Worm (Caenorhabditis elegans): Measurements from ENCODE around the gene F40F8.3.

The F40F8.3 gene

ce11 chrII:11103052-11103451, 26.0 kb upstream of the F40F8.3 start (continued):
- TF ChIP-seq fos-1 (tag; optimal IDR thresholded peaks at IDR 0.05) (peak; percentile 37), snpc-4 (tag; optimal IDR thresholded peaks at IDR 0.05) (peak; percentile 8), nhr-12 (tag; optimal IDR thresholded peaks at IDR 0.05) (no peak), ceh-82 (tag; optimal IDR thresholded peaks at IDR 0.05) (no peak), nhr-23 (tag; optimal IDR thresholded peaks at IDR 0.05) (no peak), ztf-1 (GFP tag; conservative IDR thresholded peaks at IDR 0.05) (no peak), sem-4 (tag; optimal IDR thresholded peaks at IDR 0.05) (no peak), nhr-6 (tag; optimal IDR thresholded peaks at IDR 0.05) (no peak), ztf-4 (tag; optimal IDR thresholded peaks at IDR 0.05) (no peak), nhr-10 (tag; optimal IDR thresholded peaks at IDR 0.05) (no peak)

DNA sequence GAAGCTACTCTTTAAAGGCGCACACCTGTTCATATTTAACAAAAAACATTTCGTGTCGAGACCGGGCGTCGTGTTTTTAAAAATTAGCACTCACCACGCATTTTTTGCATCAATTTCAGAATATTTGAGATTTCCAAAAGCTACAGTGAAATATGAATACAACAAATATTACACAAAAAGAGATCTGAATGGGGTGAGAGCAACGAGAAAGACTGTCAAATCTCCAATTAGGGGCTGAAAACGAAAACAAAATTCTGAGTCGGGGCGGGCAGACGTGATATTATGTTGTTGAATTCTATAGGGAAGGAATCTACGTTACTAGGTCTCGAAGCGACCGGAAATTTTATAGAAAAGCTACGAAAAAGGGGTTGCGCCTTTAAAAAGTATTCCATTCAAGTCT, 25.4 kb upstream of the F40F8.3 start, which contains the start of gene C09H10.5:
Gene C09H10.5, minus strand, starts transcription at position 101 of the 400 bp plus-strand sequence.
- no peak for TF ChIP-seq dmd-4 (tag; optimal IDR thresholded peaks at IDR 0.05)
- no peak for TF ChIP-seq mbf-1 (tag; optimal IDR thresholded peaks at IDR 0.05)
- TF ChIP-seq ztf-1 (GFP tag; conservative IDR thresholded peaks at IDR 0.05): no peak
- no peak for TF ChIP-seq ceh-82 (tag; optimal IDR thresholded peaks at IDR 0.05)

DNA sequence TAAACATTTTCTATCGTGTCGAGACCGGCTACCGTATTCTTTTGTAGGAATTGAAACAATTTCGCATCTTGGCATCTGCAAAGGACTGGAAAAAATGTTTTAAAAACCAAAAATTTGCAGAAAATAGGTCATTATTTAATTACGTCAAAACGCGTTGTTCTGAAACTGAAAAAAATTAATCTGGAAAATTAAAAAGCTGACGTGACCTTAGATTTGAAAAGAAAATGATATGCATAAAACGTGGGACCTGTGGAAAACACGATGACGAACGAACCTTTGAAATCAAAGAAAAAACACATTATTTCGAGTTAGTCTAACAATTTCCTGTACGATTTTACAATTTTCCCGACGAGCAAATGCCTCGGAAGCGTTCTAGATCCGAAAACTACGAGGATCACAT, 24.9 kb upstream of the F40F8.3 start, which contains the start of gene C09H10.9:
Gene C09H10.9, plus strand, starts transcription at position 301 of the 400 bp plus-strand sequence.
- TF ChIP-seq nhr-77 (tag; optimal IDR thresholded peaks at IDR 0.05) (no peak), unc-55 (GFP tag; optimal IDR thresholded peaks at IDR 0.05) (no peak), elt-1 (tag; optimal IDR thresholded peaks at IDR 0.05) (no peak), F13H6.1 (tag; optimal IDR thresholded peaks at IDR 0.05) (no peak), sem-4 (tag; optimal IDR thresholded peaks at IDR 0.05) (no peak), unc-39 (tag; optimal IDR thresholded peaks at IDR 0.05) (no peak), unc-62 (GFP tag; optimal IDR thresholded peaks at IDR 0.05) (no peak), lsy-2 (tag; optimal IDR thresholded peaks at IDR 0.05) (no peak), mbf-1 (tag; optimal IDR thresholded peaks at IDR 0.05) (no peak), aly-2 (tag; optimal IDR thresholded peaks at IDR 0.05) (no peak), blmp-1 (tag; optimal IDR thresholded peaks at IDR 0.05; ENCODE audit: insufficient read depth) (no peak), dmd-4 (tag; optimal IDR thresholded peaks at IDR 0.05) (no peak), zag-1 (tag; optimal IDR thresholded peaks at IDR 0.05) (no peak), ztf-1 (GFP tag; conservative IDR thresholded peaks at IDR 0.05) (no peak), nhr-23 (tag; optimal IDR thresholded peaks at IDR 0.05) (no peak)

DNA sequence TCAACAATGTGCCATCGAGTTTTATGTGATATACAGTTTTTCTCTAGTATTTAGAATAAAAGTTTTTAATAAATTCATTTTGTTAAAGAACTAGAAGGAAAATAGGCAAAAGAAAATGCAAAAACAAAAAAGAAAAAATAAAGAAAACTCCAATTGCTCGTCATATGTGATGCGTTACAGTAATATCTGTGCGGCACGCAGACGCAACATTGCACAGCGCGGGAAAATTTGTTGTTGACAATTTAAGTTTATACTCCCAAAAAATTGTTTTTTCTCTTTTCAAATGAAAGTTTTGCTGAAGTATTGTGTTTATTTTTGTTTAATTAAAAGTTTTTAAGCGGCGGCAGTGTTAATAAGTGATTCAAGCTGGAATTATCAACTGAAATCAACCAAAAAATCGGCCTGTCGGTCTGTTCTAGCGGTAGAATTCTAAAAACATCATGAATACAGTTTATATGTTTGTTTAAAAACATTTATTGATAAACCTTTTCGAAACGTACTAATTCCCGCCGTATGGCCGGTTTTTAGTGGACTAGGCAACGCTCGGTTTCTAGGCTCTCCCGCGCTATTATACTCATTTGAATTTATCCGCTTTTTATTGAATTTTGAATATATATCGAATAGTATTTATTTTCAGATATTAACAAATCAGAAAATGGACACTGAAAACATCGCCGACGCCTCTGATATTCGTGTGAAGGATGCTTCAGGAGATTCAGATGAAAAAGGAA, 22.9 kb upstream of the F40F8.3 start, which contains the start of gene nasp-1:
Gene nasp-1, plus strand, starts transcription at position 632 of the 731 bp plus-strand sequence.
- no peak for TF ChIP-seq nhr-10 (tag; optimal IDR thresholded peaks at IDR 0.05)
- TF ChIP-seq sem-4 (tag; optimal IDR thresholded peaks at IDR 0.05): no peak
- peak in 1 of 2 experiments; percentile 73 for TF ChIP-seq lsy-2 (tag; optimal IDR thresholded peaks at IDR 0.05)
- no peak for TF ChIP-seq crh-2 (tag; optimal IDR thresholded peaks at IDR 0.05)
- no peak for TF ChIP-seq sma-9 (GFP tag; optimal IDR thresholded peaks at IDR 0.05)
- no peak for TF ChIP-seq sma-9 (tag; optimal IDR thresholded peaks at IDR 0.05)
- TF ChIP-seq zag-1 (tag; optimal IDR thresholded peaks at IDR 0.05): no peak
- TF ChIP-seq nhr-77 (tag; optimal IDR thresholded peaks at IDR 0.05): no peak
- no peak for TF ChIP-seq nhr-237 (tag; optimal IDR thresholded peaks at IDR 0.05)
- no peak for TF ChIP-seq ama-1 (optimal IDR thresholded peaks at IDR 0.05)

DNA sequence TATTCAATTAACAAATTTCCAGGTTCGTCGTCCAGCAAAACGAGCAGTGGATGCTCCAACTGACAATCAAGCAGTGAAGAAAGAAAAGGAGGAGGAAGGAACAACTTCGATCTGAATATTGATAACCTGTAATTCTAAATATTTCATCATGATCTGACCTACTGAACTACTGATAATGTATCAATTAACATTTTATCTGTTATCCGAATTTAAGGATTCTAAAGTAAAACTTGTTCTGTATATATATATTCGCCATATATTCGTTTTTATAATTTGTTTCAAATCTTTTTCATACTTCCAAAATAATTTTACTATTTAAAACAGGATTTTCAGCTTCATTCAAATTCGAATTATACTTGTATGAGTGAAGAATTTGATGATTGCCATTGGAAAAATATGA, 21.3 kb upstream of the F40F8.3 start, which contains the start of gene apc-17:
Gene apc-17, plus strand, starts transcription at position 301 of the 400 bp plus-strand sequence.
- TF ChIP-seq ztf-1 (GFP tag; conservative IDR thresholded peaks at IDR 0.05) (no peak), sma-9 (GFP tag; optimal IDR thresholded peaks at IDR 0.05) (no peak), sma-9 (tag; optimal IDR thresholded peaks at IDR 0.05) (no peak), dmd-4 (tag; optimal IDR thresholded peaks at IDR 0.05) (no peak), unc-39 (tag; optimal IDR thresholded peaks at IDR 0.05) (no peak), lin-13 (GFP tag; optimal IDR thresholded peaks at IDR 0.05) (no peak), nhr-21 (tag; optimal IDR thresholded peaks at IDR 0.05) (no peak), aly-2 (tag; optimal IDR thresholded peaks at IDR 0.05) (no peak), lin-11 (tag; optimal IDR thresholded peaks at IDR 0.05) (no peak), ZK546.5 (tag; optimal IDR thresholded peaks at IDR 0.05) (no peak), nhr-23 (tag; optimal IDR thresholded peaks at IDR 0.05) (no peak), mbf-1 (tag; optimal IDR thresholded peaks at IDR 0.05) (no peak), ceh-16 (tag; optimal IDR thresholded peaks at IDR 0.05) (no peak), mab-5 (tag; optimal IDR thresholded peaks at IDR 0.05) (no peak), nhr-12 (tag; optimal IDR thresholded peaks at IDR 0.05) (no peak), nhr-77 (tag; optimal IDR thresholded peaks at IDR 0.05) (no peak), Y55F3AM.14 (GFP tag; optimal IDR thresholded peaks at IDR 0.05) (no peak), elt-1 (tag; optimal IDR thresholded peaks at IDR 0.05) (no peak), zag-1 (tag; optimal IDR thresholded peaks at IDR 0.05) (no peak), elt-3 (tag; optimal IDR thresholded peaks at IDR 0.05) (no peak)
